Fruit fly (Drosophila melanogaster) whole organism, adult: Measurements from ENCODE around the gene wb.

Source experiments
- CG12768 ChIP-seq: fragments of 200-800 bp; sonication (Bioruptor generic); optimal IDR thresholded peaks from 2 replicates; lab custom pipeline; 2017; ENCODE audit warnings: missing biosample characterization, missing genetic modification characterization, mild to moderate bottlenecking, moderate library complexity, missing genetic modification reagents
- CG14711 ChIP-seq: fragments of 200-800 bp; sonication (Bioruptor generic); optimal IDR thresholded peaks from 2 replicates; lab custom pipeline; 2018; ENCODE audit warnings: missing biosample characterization, mild to moderate bottlenecking, missing genetic modification characterization, moderate library complexity
- CG33017 ChIP-seq: fragments of 200-800 bp; sonication (Bioruptor generic); optimal IDR thresholded peaks from 2 replicates; lab custom pipeline; 2018; ENCODE audit warnings: missing biosample characterization, mild to moderate bottlenecking, missing genetic modification characterization, moderate library complexity
- CG5204 ChIP-seq: fragments of 200-800 bp; sonication (Bioruptor generic); optimal IDR thresholded peaks from 2 replicates; lab custom pipeline; 2016; ENCODE audit warnings: missing biosample characterization, missing genetic modification characterization
- Clk ChIP-seq: fragments of 200-800 bp; sonication (Bioruptor generic); optimal IDR thresholded peaks from 2 replicates; lab custom pipeline; 2017; ENCODE audit warnings: missing biosample characterization, missing genetic modification characterization
- Crg-1 ChIP-seq: fragments of 200-800 bp; sonication (Bioruptor generic); optimal IDR thresholded peaks from 2 replicates; lab custom pipeline; 2016; ENCODE audit warnings: missing biosample characterization, missing genetic modification characterization
- cic ChIP-seq: fragments of 200-800 bp; sonication (Bioruptor generic); optimal IDR thresholded peaks from 2 replicates; lab custom pipeline; 2017; ENCODE audit warnings: missing biosample characterization, mild to moderate bottlenecking, missing genetic modification characterization, moderate library complexity
- ovo ChIP-seq: fragments of 200-800 bp; sonication (Bioruptor generic); optimal IDR thresholded peaks from 2 replicates; lab custom pipeline; 2016; ENCODE audit warnings: missing biosample characterization, missing genetic modification characterization
- pad ChIP-seq: fragments of 200-800 bp; sonication (Bioruptor generic); optimal IDR thresholded peaks from 3 replicates; lab custom pipeline; 2017; ENCODE audit warnings: missing biosample characterization, missing genetic modification characterization, mild to moderate bottlenecking, moderate library complexity, missing genetic modification reagents
- tj ChIP-seq: fragments of 200-800 bp; sonication (Bioruptor generic); optimal IDR thresholded peaks from 3 replicates; lab custom pipeline; 2017; ENCODE audit warnings: missing biosample characterization, mild to moderate bottlenecking, missing genetic modification characterization, moderate library complexity

DNA sequence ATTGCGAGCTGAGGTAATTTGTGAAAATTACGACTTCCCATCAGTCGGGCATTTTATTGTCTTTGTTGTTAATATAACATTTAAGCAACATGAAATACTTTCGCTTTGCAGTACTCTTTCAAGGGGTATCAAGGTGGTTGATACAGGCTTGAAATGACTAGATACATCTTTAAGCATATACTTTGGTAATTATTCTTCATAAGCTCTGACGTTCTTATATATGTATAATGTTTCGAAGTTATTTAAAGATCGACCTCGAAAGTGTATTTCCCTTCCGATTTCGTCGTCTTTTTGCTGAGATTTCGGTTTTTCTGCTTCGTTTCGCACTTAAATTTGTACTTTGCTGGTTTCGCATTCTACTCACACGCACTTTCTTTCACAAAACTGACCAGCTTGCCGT lies 15.0 kb upstream of the wb start:
- TF ChIP-seq Crg-1 (GFP tag; lab: Kevin White, UChicago) (no peak), Clk (GFP tag; lab: Kevin White, UChicago) (no peak), CG14711 (no peak), CG5204 (no peak), cic (GFP tag; lab: Kevin White, UChicago) (no peak), ovo (GFP tag; lab: Kevin White, UChicago) (no peak), tj (GFP tag; lab: Kevin White, UChicago) (no peak), CG33017 (no peak), CG12768 (GFP tag; lab: Kevin White, UChicago) (no peak), pad (GFP tag; lab: Kevin White, UChicago) (no peak)
